Worm (Caenorhabditis elegans): ENCODE data around the gene mut-15.
A peak's percentile ranks its signal among the peaks of the same experiment; 100 is the strongest.

mut-15 gene

ce11 chrV:15015799-15016198 lies 13.5 kb downstream of the mut-15 start:
- TF ChIP-seq grh-1 (GFP tag; IDR thresholded peaks at IDR 0.05) (no peak), ces-1 (GFP tag; optimal IDR thresholded peaks at IDR 0.05) (no peak), nhr-71 (tag; optimal IDR thresholded peaks at IDR 0.05) (peak; percentile 48), rnt-1 (tag; optimal IDR thresholded peaks at IDR 0.05) (peak; percentile 11), mep-1 (tag; optimal IDR thresholded peaks at IDR 0.05) (peak; percentile 4), zag-1 (tag; optimal IDR thresholded peaks at IDR 0.05) (no peak), hpl-2 (GFP tag; optimal IDR thresholded peaks at IDR 0.05) (no peak), Y116A8C.19 (tag; optimal IDR thresholded peaks at IDR 0.05; ENCODE audit: borderline replicate concordance) (no peak), zip-4 (GFP tag; optimal IDR thresholded peaks at IDR 0.05) (no peak), snpc-4 (tag; optimal IDR thresholded peaks at IDR 0.05) (no peak), aly-2 (tag; optimal IDR thresholded peaks at IDR 0.05) (no peak), sup-37 (GFP tag; optimal IDR thresholded peaks at IDR 0.05) (no peak), egl-27 (tag; optimal IDR thresholded peaks at IDR 0.05) (no peak), hlh-17 (GFP tag; optimal IDR thresholded peaks at IDR 0.05; ENCODE audit: borderline replicate concordance) (no peak), mab-9 (GFP tag; IDR thresholded peaks at IDR 0.05) (no peak), tbx-2 (tag; optimal IDR thresholded peaks at IDR 0.05) (no peak), unc-30 (tag; optimal IDR thresholded peaks at IDR 0.05) (no peak), aha-1 (tag; optimal IDR thresholded peaks at IDR 0.05) (no peak), fos-1 (tag; optimal IDR thresholded peaks at IDR 0.05) (no peak), efl-1 (optimal IDR thresholded peaks at IDR 0.05) (no peak), efl-1 (GFP tag; optimal IDR thresholded peaks at IDR 0.05 in 1 of 2) (no peak), fkh-8 (tag; optimal IDR thresholded peaks at IDR 0.05) (no peak), ama-1 (optimal IDR thresholded peaks at IDR 0.05) (no peak), ceh-88 (GFP tag; IDR thresholded peaks at IDR 0.05) (no peak), lsy-2 (tag; optimal IDR thresholded peaks at IDR 0.05) (peak in 1 of 2 experiments; percentile 11), lin-35 (GFP tag; optimal IDR thresholded peaks at IDR 0.05) (peak in 1 of 2 experiments; percentile 1), ceh-82 (tag; optimal IDR thresholded peaks at IDR 0.05) (no peak), lin-14 (GFP tag; optimal IDR thresholded peaks at IDR 0.05) (peak; percentile 44), elt-2 (tag; optimal IDR thresholded peaks at IDR 0.05) (no peak), pax-3 (tag; optimal IDR thresholded peaks at IDR 0.05) (no peak), nhr-76 (tag; optimal IDR thresholded peaks at IDR 0.05) (no peak), skn-1 (tag; optimal IDR thresholded peaks at IDR 0.05) (peak; percentile 7), mef-2 (tag; optimal IDR thresholded peaks at IDR 0.05) (no peak), vab-15 (tag; optimal IDR thresholded peaks at IDR 0.05) (no peak), sptf-1 (tag; optimal IDR thresholded peaks at IDR 0.05) (no peak), tlp-1 (tag; optimal IDR thresholded peaks at IDR 0.05) (no peak), C04F5.9 (tag; optimal IDR thresholded peaks at IDR 0.05) (no peak), efl-3 (GFP tag; optimal IDR thresholded peaks at IDR 0.05) (no peak), lin-39 (tag; optimal IDR thresholded peaks at IDR 0.05) (no peak), mdl-1 (tag; optimal IDR thresholded peaks at IDR 0.05) (no peak), ceh-90 (tag; optimal IDR thresholded peaks at IDR 0.05) (no peak), lin-13 (GFP tag; optimal IDR thresholded peaks at IDR 0.05) (no peak), sox-4 (tag; optimal IDR thresholded peaks at IDR 0.05) (no peak), nhr-90 (tag; optimal IDR thresholded peaks at IDR 0.05; ENCODE audit: poor library complexity) (peak; percentile 4), isw-1 (GFP tag; IDR thresholded peaks at IDR 0.05) (no peak), ceh-8 (GFP tag; optimal IDR thresholded peaks at IDR 0.05) (no peak), irx-1 (tag; optimal IDR thresholded peaks at IDR 0.05) (no peak), nhr-19 (GFP tag; conservative IDR thresholded peaks at IDR 0.05) (no peak), nhr-28 (tag; optimal IDR thresholded peaks at IDR 0.05) (no peak), unc-130 (tag; optimal IDR thresholded peaks at IDR 0.05) (no peak), F16B12.6 (tag; optimal IDR thresholded peaks at IDR 0.05) (no peak), ztf-4 (tag; optimal IDR thresholded peaks at IDR 0.05) (no peak), unc-98 (GFP tag; IDR thresholded peaks at IDR 0.05) (no peak), pqm-1 (tag; optimal IDR thresholded peaks at IDR 0.05) (no peak), lin-15B (tag; optimal IDR thresholded peaks at IDR 0.05) (no peak)
